Worm (Caenorhabditis elegans) whole organism, L3 larva: Measurements from ENCODE around the gene xbx-4.

ENCODE experiments used
- ceh-28 ChIP-seq: fragments of 150-350 bp; optimal IDR thresholded peaks from 2 replicates; lab custom pipeline; 2014; ENCODE audit warnings: missing biosample characterization, missing genetic modification reagents, missing genetic modification characterization
- ceh-9 ChIP-seq: sonication (generic microtip); optimal IDR thresholded peaks from 2 replicates; lab custom pipeline; 2018; ENCODE audit warnings: missing biosample characterization, missing genetic modification characterization
- daf-12 ChIP-seq: fragments of 150-350 bp; optimal IDR thresholded peaks from 2 replicates; lab custom pipeline; 2014; ENCODE audit warnings: missing biosample characterization, missing genetic modification reagents, missing genetic modification characterization
- lsy-12 ChIP-seq: sonication (generic microtip); optimal IDR thresholded peaks from 2 replicates; lab custom pipeline; 2016; ENCODE audit warnings: mild to moderate bottlenecking, missing genetic modification characterization, missing compliant biosample characterization
- nhr-12 ChIP-seq: fragments of 150-350 bp; optimal IDR thresholded peaks from 2 replicates; lab custom pipeline; 2014; ENCODE audit warnings: missing biosample characterization, missing genetic modification characterization
- nhr-76 ChIP-seq: fragments of 150-350 bp; sonication (generic microtip); optimal IDR thresholded peaks from 5 replicates; lab custom pipeline; 2014; ENCODE audit warnings: missing biosample characterization, missing genetic modification characterization
- pqm-1 ChIP-seq: fragments of 150-350 bp; optimal IDR thresholded peaks from 2 replicates; lab custom pipeline; 2017; ENCODE audit warnings: missing biosample characterization, missing genetic modification characterization, inconsistent platforms
- skn-1 ChIP-seq: fragments of 150-350 bp; optimal IDR thresholded peaks from 2 replicates; lab custom pipeline; 2014; ENCODE audit warnings: missing biosample characterization, missing genetic modification characterization
- tbx-2 ChIP-seq: sonication (generic microtip); optimal IDR thresholded peaks from 2 replicates; lab custom pipeline; 2016; ENCODE audit warnings: mild to moderate bottlenecking, missing genetic modification characterization, missing compliant biosample characterization
- unc-62 ChIP-seq: fragments of 150-350 bp; sonication (generic microtip); optimal IDR thresholded peaks from 4 replicates; lab custom pipeline; 2014; ENCODE audit warnings: missing biosample characterization, missing genetic modification reagents, missing genetic modification characterization
- ztf-11 ChIP-seq: fragments of 150-350 bp; optimal IDR thresholded peaks from 2 replicates; lab custom pipeline; 2014; ENCODE audit warnings: missing biosample characterization, missing genetic modification characterization

DNA sequence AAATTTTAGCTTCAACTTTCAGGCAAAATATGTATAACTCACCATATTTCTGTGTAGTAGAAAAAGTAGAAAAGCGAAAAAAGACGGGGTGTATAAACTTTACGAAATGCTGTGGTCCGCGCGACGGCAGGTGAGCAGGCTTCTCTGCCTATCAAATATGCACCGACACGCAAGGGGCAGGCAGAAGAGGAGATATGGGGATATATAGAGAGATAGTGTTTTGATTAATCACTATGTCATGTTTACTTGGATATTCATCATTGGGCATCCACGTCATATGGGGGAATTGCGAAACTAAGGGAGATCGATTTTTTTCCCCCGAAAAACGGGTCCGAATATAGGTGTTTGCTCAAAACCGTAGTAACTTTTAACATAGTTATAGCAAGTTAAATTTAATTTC, 44.6 kb downstream of the xbx-4 start, which contains the start of gene gcy-37:
- TF ChIP-seq unc-62 (GFP tag; lab: Kevin White, UChicago) (no peak), lsy-12 (tag; lab: Kevin White, UChicago) (no peak), ceh-28 (tag; lab: Kevin White, UChicago) (no peak), daf-12 (no peak), tbx-2 (no peak), nhr-12 (tag; lab: Kevin White, UChicago) (no peak), nhr-76 (tag; lab: Kevin White, UChicago) (no peak), skn-1 (tag; lab: Kevin White, UChicago) (no peak), ztf-11 (tag; lab: Kevin White, UChicago) (no peak), pqm-1 (tag; lab: Kevin White, UChicago) (no peak), ceh-9 (tag; lab: Kevin White, UChicago) (no peak)
